Worm (Caenorhabditis elegans) whole organism, mixed stage, embryonic: ENCODE measurements around the gene ttbk-3.
A peak's percentile ranks its signal among the peaks of the same experiment; 100 is the strongest.

Experiments used
- bed-3 ChIP-seq: fragments of 200-800 bp; sonication (Bioruptor generic); optimal IDR thresholded peaks from 3 replicates; lab custom pipeline; 2018; ENCODE audit warnings: mild to moderate bottlenecking, missing genetic modification characterization, moderate library complexity, missing compliant biosample characterization
- blmp-1 ChIP-seq: fragments of 150-350 bp; optimal IDR thresholded peaks from 2 replicates; lab custom pipeline; 2014; ENCODE audit warnings: missing biosample characterization, missing genetic modification characterization
- ceh-39 ChIP-seq: fragments of 150-350 bp; optimal IDR thresholded peaks from 2 replicates; lab custom pipeline; 2014; ENCODE audit warnings: missing biosample characterization, missing genetic modification characterization
- ceh-43 ChIP-seq: fragments of 200-800 bp; sonication (Bioruptor generic); optimal IDR thresholded peaks from 2 replicates; lab custom pipeline; 2018; ENCODE audit warnings: mild to moderate bottlenecking, missing genetic modification characterization, moderate library complexity, missing compliant biosample characterization
- ceh-83 ChIP-seq: fragments of 200-800 bp; sonication (Bioruptor generic); optimal IDR thresholded peaks from 2 replicates; lab custom pipeline; 2018; ENCODE audit warnings: mild to moderate bottlenecking, missing genetic modification characterization, missing compliant biosample characterization
- ces-1 ChIP-seq: fragments of 150-350 bp; optimal IDR thresholded peaks from 2 replicates; lab custom pipeline; 2014; ENCODE audit warnings: missing biosample characterization, missing genetic modification reagents, missing genetic modification characterization
- cnd-1 ChIP-seq: fragments of 200-800 bp; sonication (Bioruptor generic); optimal IDR thresholded peaks from 2 replicates; lab custom pipeline; 2018; ENCODE audit warnings: mild to moderate bottlenecking, missing genetic modification characterization, missing compliant biosample characterization
- elt-3 ChIP-seq: fragments of 150-350 bp; optimal IDR thresholded peaks from 2 replicates; lab custom pipeline; 2014; ENCODE audit warnings: missing biosample characterization, missing genetic modification characterization
- flh-1 ChIP-seq: fragments of 200-800 bp; sonication (Bioruptor generic); optimal IDR thresholded peaks from 2 replicates; lab custom pipeline; 2018; ENCODE audit warnings: mild to moderate bottlenecking, missing genetic modification characterization, moderate library complexity, missing compliant biosample characterization
- ham-2 ChIP-seq: fragments of 200-800 bp; sonication (Bioruptor generic); optimal IDR thresholded peaks from 2 replicates; lab custom pipeline; 2018; ENCODE audit warnings: mild to moderate bottlenecking, missing genetic modification characterization, missing compliant biosample characterization
- hlh-1 ChIP-seq: fragments of 150-350 bp; optimal IDR thresholded peaks from 2 replicates; lab custom pipeline; 2014; ENCODE audit warnings: missing biosample characterization, missing genetic modification reagents, missing genetic modification characterization
- lin-13 ChIP-seq: fragments of 150-350 bp; optimal IDR thresholded peaks from 2 replicates; lab custom pipeline; 2014; ENCODE audit warnings: missing biosample characterization, missing genetic modification characterization
- lin-32 ChIP-seq: fragments of 200-800 bp; sonication (Bioruptor generic); optimal IDR thresholded peaks from 2 replicates; lab custom pipeline; 2018; ENCODE audit warnings: mild to moderate bottlenecking, missing genetic modification characterization, missing compliant biosample characterization
- lsy-2 ChIP-seq: fragments of 150-350 bp; optimal IDR thresholded peaks from 2 replicates; lab custom pipeline; 2014; ENCODE audit warnings: missing biosample characterization, missing genetic modification characterization
- mab-5 ChIP-seq: fragments of 150-350 bp; optimal IDR thresholded peaks from 2 replicates; lab custom pipeline; 2014; ENCODE audit warnings: missing biosample characterization, missing genetic modification characterization
- mep-1 ChIP-seq: fragments of 150-350 bp; optimal IDR thresholded peaks from 2 replicates; lab custom pipeline; 2017; ENCODE audit warnings: missing biosample characterization, missing genetic modification reagents, missing genetic modification characterization, inconsistent platforms
- mls-2 ChIP-seq: sonication (generic microtip); optimal IDR thresholded peaks from 2 replicates; lab custom pipeline; 2016; ENCODE audit warnings: mild to moderate bottlenecking, missing genetic modification characterization, moderate library complexity, missing compliant biosample characterization
- nhr-12 ChIP-seq: fragments of 150-350 bp; optimal IDR thresholded peaks from 2 replicates; lab custom pipeline; 2014; ENCODE audit warnings: missing biosample characterization, missing genetic modification characterization
- nhr-2 ChIP-seq: fragments of 150-350 bp; optimal IDR thresholded peaks from 2 replicates; lab custom pipeline; 2014; ENCODE audit warnings: missing biosample characterization, missing genetic modification characterization
- nhr-237 ChIP-seq: fragments of 150-350 bp; optimal IDR thresholded peaks from 2 replicates; lab custom pipeline; 2014; ENCODE audit warnings: missing biosample characterization, missing genetic modification characterization
- nhr-28 ChIP-seq: fragments of 150-350 bp; optimal IDR thresholded peaks from 2 replicates; lab custom pipeline; 2014; ENCODE audit warnings: missing biosample characterization, missing genetic modification characterization
- nhr-76 ChIP-seq: sonication (generic microtip); optimal IDR thresholded peaks from 2 replicates; lab custom pipeline; 2017; ENCODE audit warnings: missing biosample characterization, missing genetic modification characterization
- pha-4 ChIP-seq: fragments of 150-350 bp; optimal IDR thresholded peaks from 2 replicates; lab custom pipeline; 2018; ENCODE audit warnings: missing biosample characterization, missing genetic modification reagents, missing genetic modification characterization
- sem-2 ChIP-seq: fragments of 200-800 bp; sonication (Bioruptor generic); optimal IDR thresholded peaks from 2 replicates; lab custom pipeline; 2018; ENCODE audit warnings: mild to moderate bottlenecking, missing genetic modification characterization, missing compliant biosample characterization
- snpc-4 ChIP-seq: fragments of 150-350 bp; optimal IDR thresholded peaks from 2 replicates; lab custom pipeline; 2014; ENCODE audit warnings: missing biosample characterization, missing genetic modification characterization
- sptf-1 ChIP-seq: sonication (generic microtip); optimal IDR thresholded peaks from 2 replicates; lab custom pipeline; 2017; ENCODE audit warnings: mild to moderate bottlenecking, missing genetic modification characterization, moderate library complexity, missing compliant biosample characterization
- tbx-8 ChIP-seq: fragments of 200-800 bp; sonication (Bioruptor generic); optimal IDR thresholded peaks from 2 replicates; lab custom pipeline; 2018; ENCODE audit warnings: mild to moderate bottlenecking, missing genetic modification characterization, moderate library complexity, missing compliant biosample characterization
- unc-120 ChIP-seq: sonication (generic microtip); optimal IDR thresholded peaks from 2 replicates; lab custom pipeline; 2017; ENCODE audit warnings: missing genetic modification characterization, missing compliant biosample characterization; ENCODE audit not compliant: poor library complexity, severe bottlenecking
- unc-39 ChIP-seq: fragments of 150-350 bp; optimal IDR thresholded peaks from 2 replicates; lab custom pipeline; 2014; ENCODE audit warnings: missing biosample characterization, missing genetic modification characterization
- zip-8 ChIP-seq: fragments of 150-350 bp; optimal IDR thresholded peaks from 2 replicates; lab custom pipeline; 2014; ENCODE audit warnings: missing biosample characterization, missing genetic modification characterization
- ztf-11 ChIP-seq: fragments of 150-350 bp; optimal IDR thresholded peaks from 2 replicates; lab custom pipeline; 2014; ENCODE audit warnings: missing biosample characterization, missing genetic modification characterization

ttbk-3 gene

ce11 chrIV:9855712-9856111 lies 34.0 kb downstream of the ttbk-3 start, which contains the start of gene K07F5.12:
K07F5.12 (plus strand) TSS chrIV:9856012.
- TF ChIP-seq mep-1 (tag; lab: Kevin White, UChicago) (no peak), unc-120 (no peak), nhr-237 (tag; lab: Kevin White, UChicago) (no peak), nhr-12 (tag; lab: Kevin White, UChicago) (no peak), nhr-2 (no peak), blmp-1 (tag; lab: Kevin White, UChicago) (no peak), ces-1 (GFP tag; lab: Kevin White, UChicago) (no peak), flh-1 (GFP tag; lab: Kevin White, UChicago) (no peak), zip-8 (tag; lab: Kevin White, UChicago) (no peak), pha-4 (tag; lab: Kevin White, UChicago) (no peak), lin-32 (GFP tag; lab: Kevin White, UChicago) (no peak), ham-2 (GFP tag; lab: Kevin White, UChicago) (no peak), mls-2 (tag; lab: Kevin White, UChicago) (no peak), nhr-28 (tag; lab: Kevin White, UChicago) (no peak), lsy-2 (no peak), lin-13 (tag; lab: Kevin White, UChicago) (no peak), sptf-1 (no peak), ceh-83 (GFP tag; lab: Kevin White, UChicago) (no peak), mab-5 (no peak)

- TF ChIP-seq lin-32 (GFP tag; lab: Kevin White, UChicago) (no peak), ceh-43 (GFP tag; lab: Kevin White, UChicago) (no peak), nhr-237 (tag; lab: Kevin White, UChicago) (no peak), ces-1 (GFP tag; lab: Kevin White, UChicago) (no peak), hlh-1 (tag; lab: Kevin White, UChicago) (no peak), tbx-8 (GFP tag; lab: Kevin White, UChicago) (no peak), nhr-76 (tag; lab: Kevin White, UChicago) (no peak), unc-39 (no peak), sem-2 (GFP tag; lab: Kevin White, UChicago) (no peak), blmp-1 (tag; lab: Kevin White, UChicago) (no peak), lsy-2 (no peak), lin-13 (tag; lab: Kevin White, UChicago) (no peak), snpc-4 (tag; lab: Kevin White, UChicago) (no peak), elt-3 (tag; lab: Kevin White, UChicago) (no peak), cnd-1 (tag; lab: Kevin White, UChicago) (no peak), mab-5 (no peak)
Observed at ce11 chrIV:9854952-9855351, 34.8 kb downstream of the ttbk-3 start.

ce11 chrIV:9852818-9853466 lies 36.8 kb downstream of the ttbk-3 start:
- TF ChIP-seq lin-32 (GFP tag; lab: Kevin White, UChicago), result peak; percentile 62
- no peak for TF ChIP-seq elt-3 (tag; lab: Kevin White, UChicago)

ce11 chrIV:9852250-9852649 lies 37.5 kb downstream of the ttbk-3 start, which contains the start of gene ssq-1:
ssq-1 (plus strand) TSS chrIV:9852550.
- TF ChIP-seq nhr-2, result no peak
- TF ChIP-seq zip-8 (tag; lab: Kevin White, UChicago), result no peak

- TF ChIP-seq bed-3 (no peak), nhr-237 (tag; lab: Kevin White, UChicago) (no peak), flh-1 (GFP tag; lab: Kevin White, UChicago) (no peak), lin-32 (GFP tag; lab: Kevin White, UChicago) (no peak)
Observed at ce11 chrIV:9850931-9851330, 38.8 kb downstream of the ttbk-3 start, which contains the start of gene ssp-10. ssp-10 (minus strand) TSS chrIV:9851031.

- no peak for TF ChIP-seq lin-32 (GFP tag; lab: Kevin White, UChicago)
- no peak for TF ChIP-seq ztf-11 (tag; lab: Kevin White, UChicago)
- no peak for TF ChIP-seq sem-2 (GFP tag; lab: Kevin White, UChicago)
- no peak for TF ChIP-seq mls-2 (tag; lab: Kevin White, UChicago)
- TF ChIP-seq blmp-1 (tag; lab: Kevin White, UChicago), result no peak
- no peak for TF ChIP-seq cnd-1 (tag; lab: Kevin White, UChicago)
- TF ChIP-seq bed-3, result no peak
- no peak for TF ChIP-seq ceh-39
- no peak for TF ChIP-seq mab-5
- no peak for TF ChIP-seq nhr-237 (tag; lab: Kevin White, UChicago)
Observed at ce11 chrIV:9849624-9850023, 40.1 kb downstream of the ttbk-3 start, which contains the start of gene K07F5.8. K07F5.8 (minus strand) TSS chrIV:9849724.
